Worm (Caenorhabditis elegans): ENCODE results near the gene sgca-1.
A peak's percentile ranks its signal among the peaks of the same experiment; 100 is the strongest.

sgca-1 gene

DNA sequence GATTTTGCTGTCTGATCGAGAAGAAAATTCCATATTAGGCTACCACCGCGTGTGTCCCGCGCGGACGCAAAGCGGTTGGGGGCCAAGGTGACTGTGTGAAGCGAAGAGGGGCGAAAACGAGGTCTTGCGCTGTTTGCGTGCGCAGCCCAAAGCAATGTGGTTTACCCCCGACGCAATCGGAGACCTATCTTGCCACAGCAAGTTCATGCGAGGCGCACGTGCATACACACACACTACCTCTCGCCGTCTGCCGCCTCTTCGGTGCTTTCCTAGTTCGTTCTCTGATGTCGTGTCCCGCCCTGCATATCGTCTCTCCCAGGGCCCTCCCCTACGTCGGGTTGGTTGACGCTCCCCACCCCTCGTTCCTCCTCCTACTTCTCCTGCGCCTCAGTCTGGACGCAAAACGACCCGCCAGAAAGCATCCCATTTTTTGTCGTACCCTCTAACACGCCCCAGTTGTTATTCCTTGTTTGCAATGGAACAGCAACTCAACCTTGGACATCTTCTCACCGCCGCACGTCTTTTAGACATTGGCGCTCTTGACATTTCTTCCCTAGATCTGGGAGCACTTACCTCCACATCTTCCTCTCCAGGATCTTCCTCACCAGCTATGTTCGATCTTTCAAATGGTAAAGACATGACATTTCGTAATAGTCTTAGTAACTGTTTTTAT is 47.2 kb downstream of the sgca-1 start, which contains the start of gene mdl-1 (continued):
- TF ChIP-seq snpc-4 (tag; optimal IDR thresholded peaks at IDR 0.05): no peak
- peak; percentile 81 for TF ChIP-seq nhr-10 (tag; optimal IDR thresholded peaks at IDR 0.05)
- TF ChIP-seq duxl-1 (tag; optimal IDR thresholded peaks at IDR 0.05; ENCODE audit: poor library complexity): no peak
- peak; percentile 58 for TF ChIP-seq lin-38 (GFP tag; IDR thresholded peaks at IDR 0.05)
- no peak for TF ChIP-seq egl-27 (tag; optimal IDR thresholded peaks at IDR 0.05)
- TF ChIP-seq tag-97 (GFP tag; IDR thresholded peaks at IDR 0.05): no peak
- TF ChIP-seq hmg-1.1 (GFP tag; IDR thresholded peaks at IDR 0.05): peak; percentile 90
- TF ChIP-seq ceh-20 (GFP tag; IDR thresholded peaks at IDR 0.05): peak; percentile 95
- TF ChIP-seq nhr-102 (tag; optimal IDR thresholded peaks at IDR 0.05): peak; percentile 89
- no peak for TF ChIP-seq ceh-82 (tag; optimal IDR thresholded peaks at IDR 0.05)
- peak; percentile 23 for TF ChIP-seq ztf-7 (tag; optimal IDR thresholded peaks at IDR 0.05)
- no peak for TF ChIP-seq D1046.2 (GFP tag; IDR thresholded peaks at IDR 0.05)
- peak; percentile 87 for TF ChIP-seq T26A8.4 (GFP tag; IDR thresholded peaks at IDR 0.05)
- no peak for TF ChIP-seq daf-8 (GFP tag; IDR thresholded peaks at IDR 0.05)
- TF ChIP-seq nhr-42 (GFP tag; IDR thresholded peaks at IDR 0.05): peak; percentile 85

DNA sequence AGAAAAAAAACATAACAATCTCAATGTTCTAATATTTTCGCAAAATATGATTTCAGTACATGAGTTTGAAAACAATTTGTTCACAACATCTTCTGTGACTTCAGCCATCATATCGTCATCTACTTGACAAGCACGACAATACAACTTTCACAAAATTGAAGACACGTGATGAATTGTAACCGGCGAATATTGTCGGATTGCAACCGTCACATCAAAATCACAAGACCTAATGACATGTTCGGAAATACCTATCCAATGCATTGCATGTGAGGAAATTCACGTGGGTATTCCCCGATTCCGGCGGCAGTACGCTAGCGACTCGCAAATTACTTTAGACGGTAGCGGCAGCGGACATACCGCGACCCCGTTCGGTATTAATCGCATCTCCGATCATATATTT is 47.8 kb downstream of the sgca-1 start:
- TF ChIP-seq dve-1 (tag; optimal IDR thresholded peaks at IDR 0.05; ENCODE audit: insufficient read depth): peak; percentile 75
- peak; percentile 57 for TF ChIP-seq nhr-28 (tag; optimal IDR thresholded peaks at IDR 0.05)
- TF ChIP-seq mdt-29 (GFP tag; IDR thresholded peaks at IDR 0.05): peak; percentile 67
- no peak for TF ChIP-seq hif-1 (tag; optimal IDR thresholded peaks at IDR 0.05)
- peak in 1 of 2 experiments; percentile 100 for TF ChIP-seq unc-62 (GFP tag; optimal IDR thresholded peaks at IDR 0.05 in 1 of 2)
- no peak for TF ChIP-seq unc-62 (tag; optimal IDR thresholded peaks at IDR 0.05)
- no peak for TF ChIP-seq daf-16 (GFP tag; optimal IDR thresholded peaks at IDR 0.05)
- peak; percentile 45 for TF ChIP-seq daf-16 (tag; optimal IDR thresholded peaks at IDR 0.05)
- TF ChIP-seq lir-3 (tag; optimal IDR thresholded peaks at IDR 0.05): no peak
- peak; percentile 69 for TF ChIP-seq tra-1 (GFP tag; IDR thresholded peaks at IDR 0.05)
- no peak for TF ChIP-seq lin-29 (GFP tag; IDR thresholded peaks at IDR 0.05)
- no peak for TF ChIP-seq spr-3 (GFP tag; optimal IDR thresholded peaks at IDR 0.05)
- no peak for TF ChIP-seq ceh-32 (tag; optimal IDR thresholded peaks at IDR 0.05; ENCODE audit: poor library complexity)
- peak in 1 of 2 experiments; percentile 70 for TF ChIP-seq mdl-1 (tag; optimal IDR thresholded peaks at IDR 0.05)
- 0 out of 2 replicates have a peak, but pooled peaks have one; percentile 7 for TF ChIP-seq saeg-2 (GFP tag; IDR thresholded peaks at IDR 0.05)
- TF ChIP-seq zag-1 (tag; optimal IDR thresholded peaks at IDR 0.05): no peak
- peak; percentile 36 for TF ChIP-seq nhr-77 (tag; optimal IDR thresholded peaks at IDR 0.05)
- peak; percentile 68; the same call in 1 of the 2 replicates for TF ChIP-seq php-3 (GFP tag; IDR thresholded peaks at IDR 0.05)
- peak; percentile 96 for TF ChIP-seq mxl-2 (GFP tag; conservative IDR thresholded peaks at IDR 0.05)
- peak; percentile 89 for TF ChIP-seq aha-1 (tag)
- peak; percentile 96 for TF ChIP-seq dmd-6 (GFP tag; IDR thresholded peaks at IDR 0.05)
- TF ChIP-seq nhr-25 (tag; optimal IDR thresholded peaks at IDR 0.05; ENCODE audit: borderline replicate concordance, insufficient read depth): peak; percentile 43
- TF ChIP-seq lin-13 (GFP tag; optimal IDR thresholded peaks at IDR 0.05): peak; percentile 2
- no peak for TF ChIP-seq zip-11 (GFP tag; IDR thresholded peaks at IDR 0.05)
- TF ChIP-seq hlh-30 (tag; optimal IDR thresholded peaks at IDR 0.05; ENCODE audit: insufficient read depth): peak; percentile 92
- peak in 1 of 2 experiments; percentile 51 for TF ChIP-seq lsy-2 (tag; optimal IDR thresholded peaks at IDR 0.05)
- peak; percentile 34 for TF ChIP-seq ceh-20 (GFP tag; IDR thresholded peaks at IDR 0.05)
- no peak for TF ChIP-seq cey-2 (tag; optimal IDR thresholded peaks at IDR 0.05; ENCODE audit: borderline replicate concordance, insufficient read depth)
- peak; percentile 54; the same call in 1 of the 2 replicates for TF ChIP-seq zfp-3 (GFP tag; conservative IDR thresholded peaks at IDR 0.05)
